Worm (Caenorhabditis elegans) whole organism, young adult: ENCODE results near the gene mlp-1.
A peak's percentile ranks its signal among the peaks of the same experiment; 100 is the strongest.

Source experiments
- B0019.2 ChIP-seq: fragments of 200-800 bp; sonication (Bioruptor generic); conservative IDR thresholded peaks from 2 replicates; pipeline ENCODE4 v1.3.6; 2022; ENCODE audit warnings: missing genetic modification reagents, missing genetic modification characterization, missing compliant biosample characterization
- C06A6.2 ChIP-seq: fragments of 200-800 bp; sonication (Bioruptor generic); conservative IDR thresholded peaks from 2 replicates; pipeline ENCODE4 v1.3.6; 2022; ENCODE audit warnings: missing genetic modification characterization, missing compliant biosample characterization
- F52B5.7 ChIP-seq: sonication (generic microtip); optimal IDR thresholded peaks from 2 replicates; lab custom pipeline; 2016; ENCODE audit warnings: mild to moderate bottlenecking, missing genetic modification characterization, missing compliant biosample characterization
- F57C9.4 ChIP-seq: sonication (generic microtip); optimal IDR thresholded peaks from 2 replicates; lab custom pipeline; 2017; ENCODE audit warnings: mild to moderate bottlenecking, missing genetic modification characterization, missing compliant biosample characterization
- Y56A3A.18 ChIP-seq: fragments of 200-800 bp; sonication (Bioruptor generic); IDR thresholded peaks from 2 replicates; pipeline ENCODE4 v1.3.6; 2022; ENCODE audit warnings: missing genetic modification reagents, missing genetic modification characterization, missing compliant biosample characterization
- Y67H2A.10 ChIP-seq: fragments of 200-800 bp; sonication (Bioruptor generic); conservative IDR thresholded peaks from 2 replicates; pipeline ENCODE4 v1.3.6; 2022; ENCODE audit warnings: missing genetic modification reagents, missing genetic modification characterization, missing compliant biosample characterization
- Y95B8A.8 ChIP-seq: fragments of 200-800 bp; sonication (Bioruptor generic); IDR thresholded peaks from 2 replicates; pipeline ENCODE4 v1.3.6; 2022; ENCODE audit warnings: missing genetic modification reagents, missing genetic modification characterization, missing compliant biosample characterization
- aptf-2 ChIP-seq: fragments of 200-800 bp; sonication (Bioruptor generic); conservative IDR thresholded peaks from 2 replicates; pipeline ENCODE4 v1.3.6; 2022; ENCODE audit warnings: missing genetic modification reagents, missing genetic modification characterization, missing compliant biosample characterization
- aptf-3 ChIP-seq: fragments of 200-800 bp; sonication (Bioruptor generic); IDR thresholded peaks from 2 replicates; pipeline ENCODE4 v1.3.6; 2022; ENCODE audit warnings: missing genetic modification characterization, missing compliant biosample characterization
- bed-2 ChIP-seq: fragments of 200-800 bp; sonication (Bioruptor generic); IDR thresholded peaks from 2 replicates; pipeline ENCODE4 v1.3.6; 2022; ENCODE audit warnings: missing genetic modification reagents, missing genetic modification characterization, missing compliant biosample characterization
- ccch-3 ChIP-seq: fragments of 200-800 bp; sonication (Bioruptor generic); optimal IDR thresholded peaks from 2 replicates; lab custom pipeline; 2018; ENCODE audit warnings: mild to moderate bottlenecking, missing genetic modification characterization, missing compliant biosample characterization
- ceh-100 ChIP-seq: fragments of 200-800 bp; sonication (Bioruptor generic); IDR thresholded peaks from 2 replicates; pipeline ENCODE4 v1.3.6; 2022; ENCODE audit warnings: missing genetic modification reagents, missing genetic modification characterization, missing compliant biosample characterization
- ceh-40 ChIP-seq: fragments of 200-800 bp; sonication (Bioruptor generic); IDR thresholded peaks from 2 replicates; pipeline ENCODE4 v1.3.6; 2022; ENCODE audit warnings: missing genetic modification characterization, missing compliant biosample characterization
- ceh-91 ChIP-seq: fragments of 200-800 bp; sonication (Bioruptor generic); IDR thresholded peaks from 2 replicates; pipeline ENCODE4 v1.3.6; 2022; ENCODE audit warnings: missing genetic modification reagents, missing genetic modification characterization, missing compliant biosample characterization
- dox-1 ChIP-seq: fragments of 200-800 bp; sonication (Bioruptor generic); IDR thresholded peaks from 2 replicates; pipeline ENCODE4 v1.3.6; 2022; ENCODE audit warnings: missing genetic modification reagents, missing genetic modification characterization, missing compliant biosample characterization
- efl-1 ChIP-seq: fragments of 150-350 bp; optimal IDR thresholded peaks from 2 replicates; lab custom pipeline; 2014; ENCODE audit warnings: missing biosample characterization, missing genetic modification reagents, missing genetic modification characterization
- egl-18 ChIP-seq: fragments of 200-800 bp; sonication (Bioruptor generic); IDR thresholded peaks from 2 replicates; pipeline ENCODE4 v1.3.6; 2022; ENCODE audit warnings: missing genetic modification reagents, missing genetic modification characterization, missing compliant biosample characterization
- ets-4 ChIP-seq: fragments of 200-800 bp; sonication (Bioruptor generic); optimal IDR thresholded peaks from 2 replicates; lab custom pipeline; 2018; ENCODE audit warnings: mild to moderate bottlenecking, missing genetic modification characterization, missing compliant biosample characterization
- gei-17 ChIP-seq: fragments of 200-800 bp; sonication (Bioruptor generic); optimal IDR thresholded peaks from 2 replicates; lab custom pipeline; 2018; ENCODE audit warnings: mild to moderate bottlenecking, missing genetic modification characterization, missing compliant biosample characterization
- hmg-1.2 ChIP-seq: fragments of 200-800 bp; sonication (Bioruptor generic); IDR thresholded peaks from 2 replicates; pipeline ENCODE4 v1.3.6; 2022; ENCODE audit warnings: missing genetic modification reagents, missing genetic modification characterization, missing compliant biosample characterization
- hmg-20 ChIP-seq: fragments of 200-800 bp; sonication (Bioruptor generic); IDR thresholded peaks from 2 replicates; pipeline ENCODE4 v1.3.6; 2022; ENCODE audit warnings: missing genetic modification reagents, missing genetic modification characterization, missing compliant biosample characterization
- let-526 ChIP-seq: fragments of 200-800 bp; sonication (Bioruptor generic); IDR thresholded peaks from 2 replicates; pipeline ENCODE4 v1.3.6; 2022; ENCODE audit warnings: missing genetic modification reagents, missing genetic modification characterization, missing compliant biosample characterization
- let-607 ChIP-seq, 2 experiments: fragments of 200-800 bp in 1 of 2; sonication (Bioruptor generic) in 1 of 2; sonication (generic microtip) in 1 of 2; optimal IDR thresholded peaks; 2 replicates each; lab custom pipeline; 2016 to 2018; ENCODE audit warnings: mild to moderate bottlenecking in 2 of 2, missing compliant biosample characterization in 2 of 2, missing genetic modification characterization in 2 of 2, moderate library complexity in 2 of 2, missing genotype in 1 of 2
- lir-1 ChIP-seq: fragments of 200-800 bp; sonication (Bioruptor generic); conservative IDR thresholded peaks from 2 replicates; pipeline ENCODE4 v1.3.6; 2022; ENCODE audit warnings: missing genetic modification reagents, missing genetic modification characterization, missing compliant biosample characterization
- lsl-1 ChIP-seq: fragments of 200-800 bp; sonication (Bioruptor generic); optimal IDR thresholded peaks from 2 replicates; lab custom pipeline; 2018; ENCODE audit warnings: mild to moderate bottlenecking, missing genetic modification characterization, moderate library complexity, missing compliant biosample characterization
- madf-6 ChIP-seq: fragments of 200-800 bp; sonication (Bioruptor generic); IDR thresholded peaks from 2 replicates; pipeline ENCODE4 v1.3.6; 2022; ENCODE audit warnings: missing genetic modification reagents, missing genetic modification characterization, missing compliant biosample characterization
- madf-8 ChIP-seq: fragments of 200-800 bp; sonication (Bioruptor generic); conservative IDR thresholded peaks from 2 replicates; pipeline ENCODE4 v1.3.6; 2022; ENCODE audit warnings: missing genetic modification reagents, missing genetic modification characterization, missing compliant biosample characterization
- mel-28 ChIP-seq: sonication (generic microtip); optimal IDR thresholded peaks from 2 replicates; lab custom pipeline; 2016; ENCODE audit warnings: borderline replicate concordance, mild to moderate bottlenecking, missing genetic modification characterization, missing compliant biosample characterization
- nfya-1 ChIP-seq: sonication (generic microtip); optimal IDR thresholded peaks from 2 replicates; lab custom pipeline; 2017; ENCODE audit warnings: antibody characterized with exemption, missing compliant biosample characterization, missing genetic modification characterization, borderline replicate concordance; ENCODE audit not compliant: insufficient read depth
- nhr-120 ChIP-seq: fragments of 200-800 bp; sonication (Bioruptor generic); IDR thresholded peaks from 2 replicates; pipeline ENCODE4 v1.3.6; 2022; ENCODE audit warnings: missing genetic modification characterization, missing compliant biosample characterization
- pbrm-1 ChIP-seq: fragments of 200-800 bp; sonication (Bioruptor generic); IDR thresholded peaks from 2 replicates; pipeline ENCODE4 v1.3.6; 2022; ENCODE audit warnings: missing genetic modification reagents, missing genetic modification characterization, missing compliant biosample characterization
- sea-2 ChIP-seq: fragments of 200-800 bp; sonication (Bioruptor generic); IDR thresholded peaks from 2 replicates; pipeline ENCODE4 v1.3.6; 2022; ENCODE audit warnings: missing genetic modification characterization, missing compliant biosample characterization
- snpc-1.3 ChIP-seq: sonication (generic microtip); optimal IDR thresholded peaks from 2 replicates; lab custom pipeline; 2017; ENCODE audit warnings: missing genetic modification characterization, mild to moderate bottlenecking, missing compliant biosample characterization, antibody characterized with exemption, moderate library complexity, missing genotype, missing genetic modification reagents; ENCODE audit not compliant: insufficient read depth
- snpc-4 ChIP-seq, 5 experiments: fragments of 150-350 bp in 1 of 5; sonication (generic microtip) in 4 of 5; optimal IDR thresholded peaks; 2 replicates each; lab custom pipeline; 2014 to 2018; ENCODE audit warnings: missing genetic modification characterization in 5 of 5, missing biosample characterization in 3 of 5, antibody characterized with exemption in 2 of 5, mild to moderate bottlenecking in 2 of 5, missing compliant biosample characterization in 2 of 5, missing genotype in 2 of 5, moderate library complexity in 2 of 5, missing genetic modification reagents in 1 of 5
- somi-1 ChIP-seq: fragments of 200-800 bp; sonication (Bioruptor generic); optimal IDR thresholded peaks from 2 replicates; lab custom pipeline; 2018; ENCODE audit warnings: mild to moderate bottlenecking, missing genetic modification characterization, missing compliant biosample characterization
- sptf-2 ChIP-seq: fragments of 200-800 bp; sonication (Bioruptor generic); optimal IDR thresholded peaks from 2 replicates; lab custom pipeline; 2018; ENCODE audit warnings: mild to moderate bottlenecking, missing genetic modification characterization, missing compliant biosample characterization
- tlf-1 ChIP-seq: fragments of 200-800 bp; sonication (Bioruptor generic); optimal IDR thresholded peaks from 2 replicates; lab custom pipeline; 2018; ENCODE audit warnings: mild to moderate bottlenecking, missing genetic modification characterization, missing compliant biosample characterization
- zim-3 ChIP-seq: sonication (generic microtip); optimal IDR thresholded peaks from 2 replicates; lab custom pipeline; 2017; ENCODE audit warnings: mild to moderate bottlenecking, missing genetic modification characterization, moderate library complexity, missing compliant biosample characterization
- ztf-28 ChIP-seq: fragments of 200-800 bp; sonication (Bioruptor generic); IDR thresholded peaks from 2 replicates; pipeline ENCODE4 v1.3.6; 2022; ENCODE audit warnings: missing genetic modification reagents, missing genetic modification characterization, missing compliant biosample characterization
- ztf-3 ChIP-seq: fragments of 200-800 bp; sonication (Bioruptor generic); optimal IDR thresholded peaks from 2 replicates; lab custom pipeline; 2018; ENCODE audit warnings: mild to moderate bottlenecking, missing genetic modification characterization, missing compliant biosample characterization

Gene mlp-1

ce11 chrIII:5940525-5940974, 34.3 kb downstream of the mlp-1 start (continued):
- TF ChIP-seq nfya-1 (tag; lab: Kevin White, UChicago) (no peak), snpc-4 (GFP tag; optimal IDR thresholded peaks at IDR 0.05; lab: Kevin White, UChicago) (no peak), snpc-4 (tag; optimal IDR thresholded peaks at IDR 0.05; lab: Kevin White, UChicago) (peak in 3 of 4 experiments; percentile 2 to 33 (median 16)), C06A6.2 (GFP tag; lab: Robert Waterston, UW) (peak; percentile 17; the same call in 1 of the 2 replicates), ccch-3 (GFP tag; lab: Kevin White, UChicago) (no peak), ceh-40 (GFP tag; lab: Robert Waterston, UW) (peak; percentile 22; the same call in 1 of the 2 replicates), hmg-1.2 (GFP tag; lab: Robert Waterston, UW) (peak; percentile 60; the same call in 1 of the 2 replicates), madf-8 (GFP tag; lab: Robert Waterston, UW) (no peak), Y95B8A.8 (GFP tag; lab: Robert Waterston, UW) (0 out of 2 replicates have a peak, but pooled peaks have one; percentile 63), ceh-100 (GFP tag; lab: Robert Waterston, UW) (no peak), ztf-3 (peak; percentile 1), sea-2 (GFP tag; lab: Robert Waterston, UW) (no peak), bed-2 (GFP tag; lab: Robert Waterston, UW) (no peak), pbrm-1 (GFP tag; lab: Robert Waterston, UW) (peak; percentile 71), lsl-1 (GFP tag; lab: Kevin White, UChicago) (no peak), tlf-1 (GFP tag; lab: Kevin White, UChicago) (peak; percentile 47), let-607 (tag; optimal IDR thresholded peaks at IDR 0.05; lab: Kevin White, UChicago) (no peak), sptf-2 (GFP tag; lab: Kevin White, UChicago) (no peak), ztf-28 (no peak), Y67H2A.10 (GFP tag; lab: Robert Waterston, UW) (no peak), snpc-1.3 (tag; lab: Kevin White, UChicago) (no peak), gei-17 (GFP tag; lab: Kevin White, UChicago) (no peak), madf-6 (GFP tag; lab: Robert Waterston, UW) (peak; percentile 6; the same call in 1 of the 2 replicates), Y56A3A.18 (no peak), dox-1 (GFP tag; lab: Robert Waterston, UW) (peak; percentile 70; the same call in 1 of the 2 replicates), ets-4 (peak; percentile 83), egl-18 (GFP tag; lab: Robert Waterston, UW) (no peak), efl-1 (GFP tag; lab: Kevin White, UChicago) (no peak), F52B5.7 (peak; percentile 30), zim-3 (tag; lab: Kevin White, UChicago) (peak; percentile 66), B0019.2 (no peak), lir-1 (GFP tag; lab: Robert Waterston, UW) (no peak), aptf-3 (no peak), F57C9.4 (tag; lab: Kevin White, UChicago) (no peak), let-526 (peak; percentile 60; the same call in 1 of the 2 replicates), somi-1 (GFP tag; lab: Kevin White, UChicago) (peak; percentile 41), mel-28 (tag; lab: Kevin White, UChicago) (no peak), hmg-20 (GFP tag; lab: Robert Waterston, UW) (no peak), nhr-120 (no peak), ceh-91 (no peak), aptf-2 (GFP tag; lab: Robert Waterston, UW) (no peak)
